Fruit fly (Drosophila melanogaster): Measurements from ENCODE around the gene mkg-p.

dm6 chr3L:8398763-8399445 lies 6.2 kb downstream of the mkg-p start:
- TF ChIP-seq CG8478 (optimal IDR thresholded peaks at IDR 0.05) = no peak
- no peak for TF ChIP-seq CTCF (optimal IDR thresholded peaks at IDR 0.05)
